Worm (Caenorhabditis elegans) whole organism, L3 larva: ENCODE data around the gene sel-2.
A peak's percentile ranks its signal among the peaks of the same experiment; 100 is the strongest.

Experiments
- R02D3.7 ChIP-seq: fragments of 150-350 bp; optimal IDR thresholded peaks from 2 replicates; lab custom pipeline; 2014; ENCODE audit warnings: missing biosample characterization, missing genetic modification characterization
- ZK546.5 ChIP-seq: sonication (generic microtip); optimal IDR thresholded peaks from 2 replicates; lab custom pipeline; 2017; ENCODE audit warnings: missing biosample characterization, missing genetic modification characterization
- aly-2 ChIP-seq: fragments of 150-350 bp; optimal IDR thresholded peaks from 2 replicates; lab custom pipeline; 2014; ENCODE audit warnings: missing biosample characterization, missing genetic modification characterization
- ama-1 ChIP-seq: fragments of 150-350 bp; optimal IDR thresholded peaks from 2 replicates; lab custom pipeline; 2018
- ceh-16 ChIP-seq: sonication (generic microtip); optimal IDR thresholded peaks from 2 replicates; lab custom pipeline; 2017; ENCODE audit warnings: missing biosample characterization, missing genetic modification characterization
- ceh-28 ChIP-seq: fragments of 150-350 bp; optimal IDR thresholded peaks from 2 replicates; lab custom pipeline; 2014; ENCODE audit warnings: missing biosample characterization, missing genetic modification reagents, missing genetic modification characterization
- ceh-82 ChIP-seq: fragments of 150-350 bp; optimal IDR thresholded peaks from 2 replicates; lab custom pipeline; 2014; ENCODE audit warnings: missing biosample characterization, missing genetic modification characterization
- daf-12 ChIP-seq: fragments of 150-350 bp; optimal IDR thresholded peaks from 2 replicates; lab custom pipeline; 2014; ENCODE audit warnings: missing biosample characterization, missing genetic modification reagents, missing genetic modification characterization
- egl-27 ChIP-seq: sonication (generic microtip); optimal IDR thresholded peaks from 4 replicates; lab custom pipeline; 2017; ENCODE audit warnings: missing biosample characterization, missing genetic modification reagents, missing genetic modification characterization
- elt-1 ChIP-seq: fragments of 150-350 bp; optimal IDR thresholded peaks from 2 replicates; lab custom pipeline; 2014; ENCODE audit warnings: missing biosample characterization, missing genetic modification characterization
- elt-2 ChIP-seq: sonication (generic microtip); optimal IDR thresholded peaks from 2 replicates; lab custom pipeline; 2016; ENCODE audit warnings: missing genetic modification reagents, mild to moderate bottlenecking, missing genetic modification characterization, missing compliant biosample characterization
- elt-3 ChIP-seq, 3 experiments: fragments of 150-350 bp in 1 of 3; sonication (generic microtip) in 2 of 3; optimal IDR thresholded peaks; 2 replicates in 2 of 3; 4 replicates in 1 of 3; lab custom pipeline; 2014 to 2017; ENCODE audit warnings: missing biosample characterization in 3 of 3, missing genetic modification characterization in 3 of 3
- eor-1 ChIP-seq, 2 experiments: fragments of 150-350 bp; optimal IDR thresholded peaks; 2 replicates each; lab custom pipeline; 2014 to 2018; ENCODE audit warnings: missing biosample characterization in 2 of 2, missing genetic modification characterization in 2 of 2
- fkh-10 ChIP-seq: sonication (generic microtip); optimal IDR thresholded peaks from 2 replicates; lab custom pipeline; 2017; ENCODE audit warnings: missing biosample characterization, missing genetic modification reagents, missing genetic modification characterization
- fkh-2 ChIP-seq: fragments of 150-350 bp; optimal IDR thresholded peaks from 2 replicates; lab custom pipeline; 2014; ENCODE audit warnings: missing biosample characterization, missing genetic modification reagents, missing genetic modification characterization
- fos-1 ChIP-seq: fragments of 150-350 bp; optimal IDR thresholded peaks from 2 replicates; lab custom pipeline; 2014; ENCODE audit warnings: missing biosample characterization, missing genetic modification characterization
- hmg-11 ChIP-seq: sonication (generic microtip); optimal IDR thresholded peaks from 2 replicates; lab custom pipeline; 2016; ENCODE audit warnings: missing genetic modification characterization, missing compliant biosample characterization
- jun-1 ChIP-seq: fragments of 150-350 bp; optimal IDR thresholded peaks from 2 replicates; lab custom pipeline; 2014; ENCODE audit warnings: missing biosample characterization, missing genetic modification reagents, missing genetic modification characterization
- lin-15B ChIP-seq: fragments of 150-350 bp; optimal IDR thresholded peaks from 2 replicates; lab custom pipeline; 2014; ENCODE audit warnings: missing biosample characterization, missing genetic modification characterization
- lin-39 ChIP-seq: fragments of 150-350 bp; optimal IDR thresholded peaks from 2 replicates; lab custom pipeline; 2018; ENCODE audit warnings: missing biosample characterization, missing genetic modification reagents, missing genetic modification characterization
- lsy-12 ChIP-seq: sonication (generic microtip); optimal IDR thresholded peaks from 2 replicates; lab custom pipeline; 2016; ENCODE audit warnings: mild to moderate bottlenecking, missing genetic modification characterization, missing compliant biosample characterization
- mdl-1 ChIP-seq: fragments of 150-350 bp; optimal IDR thresholded peaks from 2 replicates; lab custom pipeline; 2014; ENCODE audit warnings: missing biosample characterization, missing genetic modification characterization
- mml-1 ChIP-seq: fragments of 150-350 bp; sonication (generic microtip); optimal IDR thresholded peaks from 3 replicates; lab custom pipeline; 2014; ENCODE audit warnings: missing biosample characterization, missing genetic modification characterization
- nfya-1 ChIP-seq: sonication (generic microtip); optimal IDR thresholded peaks from 2 replicates; lab custom pipeline; 2017; ENCODE audit warnings: missing genetic modification characterization, mild to moderate bottlenecking, missing compliant biosample characterization, antibody characterized with exemption, moderate library complexity; ENCODE audit not compliant: insufficient read depth
- nhr-11 ChIP-seq: fragments of 150-350 bp; optimal IDR thresholded peaks from 2 replicates; lab custom pipeline; 2014; ENCODE audit warnings: missing biosample characterization, missing genetic modification characterization
- nhr-12 ChIP-seq: fragments of 150-350 bp; optimal IDR thresholded peaks from 2 replicates; lab custom pipeline; 2014; ENCODE audit warnings: missing biosample characterization, missing genetic modification characterization
- nhr-23 ChIP-seq: fragments of 150-350 bp; optimal IDR thresholded peaks from 2 replicates; lab custom pipeline; 2014; ENCODE audit warnings: missing biosample characterization, missing genetic modification reagents, missing genetic modification characterization
- nhr-237 ChIP-seq: fragments of 150-350 bp; optimal IDR thresholded peaks from 2 replicates; lab custom pipeline; 2014; ENCODE audit warnings: missing biosample characterization, missing genetic modification characterization
- nhr-25 ChIP-seq: sonication (generic microtip); optimal IDR thresholded peaks from 2 replicates; lab custom pipeline; 2017; ENCODE audit warnings: missing biosample characterization, missing genetic modification characterization
- nhr-28 ChIP-seq: fragments of 150-350 bp; optimal IDR thresholded peaks from 2 replicates; lab custom pipeline; 2014; ENCODE audit warnings: missing biosample characterization, missing genetic modification characterization
- nhr-43 ChIP-seq: sonication (generic microtip); optimal IDR thresholded peaks from 2 replicates; lab custom pipeline; 2016; ENCODE audit warnings: mild to moderate bottlenecking, missing genetic modification characterization, missing compliant biosample characterization; ENCODE audit not compliant: poor library complexity, severe bottlenecking
- nhr-67 ChIP-seq: fragments of 150-350 bp; optimal IDR thresholded peaks from 2 replicates; lab custom pipeline; 2014; ENCODE audit warnings: missing biosample characterization, missing genetic modification characterization
- pha-4 ChIP-seq: fragments of 150-350 bp; optimal IDR thresholded peaks from 2 replicates; lab custom pipeline; 2014; ENCODE audit warnings: missing biosample characterization, missing genetic modification reagents, missing genetic modification characterization
- pqm-1 ChIP-seq: fragments of 150-350 bp; optimal IDR thresholded peaks from 2 replicates; lab custom pipeline; 2017; ENCODE audit warnings: missing biosample characterization, missing genetic modification characterization, inconsistent platforms
- sea-2 ChIP-seq: fragments of 150-350 bp; sonication (generic microtip); optimal IDR thresholded peaks from 4 replicates; lab custom pipeline; 2014; ENCODE audit warnings: missing biosample characterization, missing genetic modification reagents, missing genetic modification characterization
- skn-1 ChIP-seq: fragments of 150-350 bp; optimal IDR thresholded peaks from 2 replicates; lab custom pipeline; 2014; ENCODE audit warnings: missing biosample characterization, missing genetic modification characterization
- snpc-4 ChIP-seq: fragments of 150-350 bp; optimal IDR thresholded peaks from 2 replicates; lab custom pipeline; 2014; ENCODE audit warnings: missing biosample characterization, missing genetic modification characterization
- tbx-2 ChIP-seq: sonication (generic microtip); optimal IDR thresholded peaks from 2 replicates; lab custom pipeline; 2016; ENCODE audit warnings: mild to moderate bottlenecking, missing genetic modification characterization, missing compliant biosample characterization
- unc-39 ChIP-seq: sonication (generic microtip); optimal IDR thresholded peaks from 4 replicates; lab custom pipeline; 2017; ENCODE audit warnings: missing biosample characterization, missing genetic modification characterization
- unc-62 ChIP-seq: fragments of 150-350 bp; sonication (generic microtip); optimal IDR thresholded peaks from 4 replicates; lab custom pipeline; 2014; ENCODE audit warnings: missing biosample characterization, missing genetic modification reagents, missing genetic modification characterization
- zag-1 ChIP-seq: fragments of 150-350 bp; optimal IDR thresholded peaks from 2 replicates; lab custom pipeline; 2014; ENCODE audit warnings: missing biosample characterization, missing genetic modification characterization
- ztf-11 ChIP-seq: fragments of 150-350 bp; optimal IDR thresholded peaks from 2 replicates; lab custom pipeline; 2014; ENCODE audit warnings: missing biosample characterization, missing genetic modification characterization
- ztf-4 ChIP-seq: fragments of 150-350 bp; optimal IDR thresholded peaks from 2 replicates; lab custom pipeline; 2014; ENCODE audit warnings: missing biosample characterization, missing genetic modification characterization

sel-2 gene

DNA sequence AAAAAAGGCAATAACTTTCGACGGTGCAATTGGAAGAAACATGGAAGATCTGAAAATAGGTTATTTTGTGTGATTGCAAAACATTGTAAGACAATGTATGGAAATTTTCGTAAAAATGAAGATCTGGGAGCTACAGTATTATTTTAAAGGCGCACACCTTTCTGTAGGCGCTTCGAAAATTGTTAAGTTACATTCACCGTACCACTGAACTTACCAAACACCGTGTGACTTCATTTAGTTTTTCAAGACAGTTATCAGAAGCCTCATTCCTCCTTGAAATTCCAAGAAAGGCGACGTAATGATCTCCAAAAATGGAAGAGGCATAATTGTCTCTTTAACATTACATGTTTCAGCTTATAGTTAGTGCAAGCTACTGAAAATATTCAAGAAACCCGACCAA lies 41.7 kb upstream of the sel-2 start:
- TF ChIP-seq lin-39 (tag; lab: Kevin White, UChicago) (no peak), nhr-43 (tag; lab: Kevin White, UChicago) (peak; percentile 66), nhr-11 (tag; lab: Kevin White, UChicago) (no peak), lsy-12 (tag; lab: Kevin White, UChicago) (peak; percentile 27), fkh-2 (tag; lab: Kevin White, UChicago) (no peak), ama-1 (peak; percentile 19), zag-1 (no peak), nhr-67 (tag; lab: Kevin White, UChicago) (no peak), ceh-16 (tag; lab: Kevin White, UChicago) (no peak)
- TF ChIP-seq, all 47 proteins: peak for 3

DNA sequence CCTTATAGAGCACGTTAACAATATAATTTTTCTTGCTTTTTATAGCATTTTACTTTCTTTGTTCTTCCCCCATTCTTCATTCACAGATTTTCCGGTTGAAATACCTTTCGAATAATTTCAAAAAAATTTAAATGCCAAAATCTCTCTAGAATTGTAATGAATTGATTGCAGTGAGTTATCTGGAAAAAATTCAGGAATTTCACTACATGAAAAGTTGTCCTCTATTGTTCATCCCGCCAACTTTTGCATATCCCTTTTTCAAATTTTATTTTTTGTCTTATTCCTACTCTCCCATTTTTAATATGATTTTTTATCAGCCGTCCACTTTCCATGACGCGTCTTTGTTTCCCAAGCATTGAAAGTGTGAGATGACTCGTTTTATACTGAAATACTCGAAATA lies 41.2 kb upstream of the sel-2 start:
- TF ChIP-seq lsy-12 (tag; lab: Kevin White, UChicago) (no peak), ceh-28 (tag; lab: Kevin White, UChicago) (no peak), tbx-2 (tag; lab: Kevin White, UChicago) (no peak), nhr-67 (tag; lab: Kevin White, UChicago) (no peak), nhr-28 (no peak), ceh-16 (tag; lab: Kevin White, UChicago) (no peak), nhr-43 (tag; lab: Kevin White, UChicago) (no peak), ZK546.5 (tag; lab: Kevin White, UChicago) (no peak), skn-1 (no peak), nhr-23 (tag; lab: Kevin White, UChicago) (no peak), zag-1 (no peak), fkh-2 (tag; lab: Kevin White, UChicago) (no peak), pqm-1 (tag; lab: Kevin White, UChicago) (no peak), unc-39 (tag; lab: Kevin White, UChicago) (no peak), mdl-1 (tag; lab: Kevin White, UChicago) (no peak), aly-2 (tag; lab: Kevin White, UChicago) (no peak), eor-1 (tag; optimal IDR thresholded peaks at IDR 0.05; lab: Kevin White, UChicago) (no peak), unc-62 (GFP tag; lab: Kevin White, UChicago) (no peak), nhr-25 (tag; lab: Kevin White, UChicago) (no peak)
- TF ChIP-seq, all 47 proteins: peak for 0

DNA sequence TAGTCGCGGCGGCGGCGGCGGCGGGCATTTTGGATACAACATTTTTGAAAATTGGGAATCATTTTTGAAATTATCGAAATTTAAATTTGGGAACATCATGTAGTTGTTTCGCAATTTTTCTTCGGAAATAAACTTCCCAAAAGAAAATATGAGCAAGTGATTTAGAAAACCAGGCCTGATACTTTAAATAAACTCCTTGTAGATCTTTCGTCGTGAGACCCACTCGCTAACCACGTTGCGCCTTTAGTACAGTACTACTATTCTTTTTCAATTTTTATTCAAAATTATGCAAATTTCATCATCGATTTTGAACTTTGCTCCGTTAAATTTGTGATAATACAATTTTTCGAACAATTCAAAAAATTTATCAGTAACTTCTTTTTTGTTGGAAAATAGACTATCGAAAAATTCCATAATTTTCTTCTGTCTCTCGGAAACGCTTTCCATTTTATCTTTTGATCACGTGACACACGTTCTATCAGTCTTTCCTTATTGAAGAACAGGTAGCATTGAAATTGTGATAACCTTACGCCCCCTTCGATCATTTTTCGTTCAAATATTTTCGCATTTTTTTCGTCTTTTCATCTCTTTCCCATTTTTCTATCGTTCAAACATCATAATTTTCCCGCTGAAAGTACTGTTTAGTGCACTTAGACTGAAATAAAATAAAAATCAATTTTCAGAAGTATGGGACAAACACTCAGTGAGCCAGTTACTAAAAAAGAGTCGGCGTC lies 37.8 kb upstream of the sel-2 start, which contains the start of gene ppm-2:
ppm-2 (plus strand) TSS at position 684 of the 734 bp plus-strand sequence.
- TF ChIP-seq fkh-2 (tag; lab: Kevin White, UChicago) (no peak), nfya-1 (no peak), fos-1 (tag; lab: Kevin White, UChicago) (no peak), unc-39 (tag; lab: Kevin White, UChicago) (no peak), jun-1 (tag; lab: Kevin White, UChicago) (peak; percentile 8), hmg-11 (tag; lab: Kevin White, UChicago) (no peak), nhr-43 (tag; lab: Kevin White, UChicago) (no peak), egl-27 (tag; lab: Kevin White, UChicago) (no peak), nhr-28 (no peak), pha-4 (tag; lab: Kevin White, UChicago) (no peak), daf-12 (no peak), R02D3.7 (tag; lab: Kevin White, UChicago) (no peak), nhr-67 (tag; lab: Kevin White, UChicago) (no peak), ztf-11 (tag; lab: Kevin White, UChicago) (no peak), unc-62 (GFP tag; lab: Kevin White, UChicago) (no peak), pqm-1 (tag; lab: Kevin White, UChicago) (no peak), ama-1 (peak; percentile 12), elt-1 (tag; lab: Kevin White, UChicago) (no peak), mml-1 (tag; lab: Kevin White, UChicago) (no peak), elt-2 (peak; percentile 63), elt-3 (tag; optimal IDR thresholded peaks at IDR 0.05; lab: Kevin White, UChicago) (no peak), nhr-12 (tag; lab: Kevin White, UChicago) (no peak), lin-15B (tag; lab: Kevin White, UChicago) (no peak), sea-2 (no peak), zag-1 (no peak), ztf-4 (tag; lab: Kevin White, UChicago) (no peak), nhr-25 (tag; lab: Kevin White, UChicago) (peak; percentile 15), nhr-237 (tag; lab: Kevin White, UChicago) (no peak), fkh-10 (GFP tag; lab: Kevin White, UChicago) (no peak), nhr-11 (tag; lab: Kevin White, UChicago) (no peak), mdl-1 (tag; lab: Kevin White, UChicago) (peak; percentile 5), aly-2 (tag; lab: Kevin White, UChicago) (no peak), skn-1 (no peak), nhr-23 (tag; lab: Kevin White, UChicago) (peak; percentile 39), snpc-4 (tag; lab: Kevin White, UChicago) (no peak), ceh-82 (no peak)
- TF ChIP-seq, all 47 proteins: peak for 6
